Worm (Caenorhabditis elegans) whole organism, L3 larva: ENCODE data around the gene cyp-33C9.

ENCODE experiments used
- R02D3.7 ChIP-seq: fragments of 150-350 bp; optimal IDR thresholded peaks from 2 replicates; lab custom pipeline; 2014; ENCODE audit warnings: missing biosample characterization, missing genetic modification characterization
- ama-1 ChIP-seq: fragments of 150-350 bp; optimal IDR thresholded peaks from 2 replicates; lab custom pipeline; 2018
- elt-3 ChIP-seq, 3 experiments: fragments of 150-350 bp in 1 of 3; sonication (generic microtip) in 2 of 3; optimal IDR thresholded peaks; 2 replicates in 2 of 3; 4 replicates in 1 of 3; lab custom pipeline; 2014 to 2017; ENCODE audit warnings: missing biosample characterization in 3 of 3, missing genetic modification characterization in 3 of 3
- tbx-2 ChIP-seq: sonication (generic microtip); optimal IDR thresholded peaks from 2 replicates; lab custom pipeline; 2016; ENCODE audit warnings: mild to moderate bottlenecking, missing genetic modification characterization, missing compliant biosample characterization
- unc-62 ChIP-seq: fragments of 150-350 bp; sonication (generic microtip); optimal IDR thresholded peaks from 4 replicates; lab custom pipeline; 2014; ENCODE audit warnings: missing biosample characterization, missing genetic modification reagents, missing genetic modification characterization

DNA sequence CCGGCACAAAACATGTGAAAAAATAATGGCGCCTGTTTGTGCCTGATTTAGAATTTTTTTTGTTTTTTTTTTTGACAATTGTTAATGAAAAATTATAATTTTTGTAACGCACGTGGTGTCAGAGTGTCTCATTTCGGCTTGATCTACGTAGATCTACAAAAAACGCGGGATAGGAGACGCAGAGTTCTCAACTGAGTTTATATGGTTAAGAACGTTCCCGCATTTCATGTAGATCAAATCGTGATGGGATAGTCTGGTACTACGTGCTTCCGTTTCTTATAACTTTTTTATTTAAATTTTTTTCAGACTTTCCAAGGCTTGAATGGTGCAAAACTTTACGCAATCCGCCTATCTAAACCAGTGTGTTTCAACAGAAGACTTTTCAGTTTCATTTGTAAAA lies 34.4 kb upstream of the cyp-33C9 start, which contains the start of gene tat-6:
- TF ChIP-seq R02D3.7 (tag; lab: Kevin White, UChicago) (no peak), elt-3 (tag; optimal IDR thresholded peaks at IDR 0.05; lab: Kevin White, UChicago) (no peak), ama-1 (no peak), tbx-2 (tag; lab: Kevin White, UChicago) (no peak), unc-62 (GFP tag; lab: Kevin White, UChicago) (no peak)
